Fruit fly (Drosophila melanogaster) ovary, adult (tissue): ENCODE measurements around the gene CG7483.

ENCODE experiments used
- CG17801 ChIP-seq: fragments of 200-800 bp; optimal IDR thresholded peaks from 2 replicates; lab custom pipeline; 2019; ENCODE audit warnings: missing biosample characterization, mild to moderate bottlenecking, missing genetic modification characterization, moderate library complexity; ENCODE audit not compliant: partially characterized antibody

Gene CG7483

dm6 chr3R:8300928-8301752 is 11.9 kb upstream of the CG7483 start, which contains the start of the genes CG9626 and mRpL1:
TSS of gene CG9626 (minus strand) at chr3R:8300978.
TSS of gene mRpL1 (plus strand) at chr3R:8301440.
- TF ChIP-seq CG17801 = no peak

DNA sequence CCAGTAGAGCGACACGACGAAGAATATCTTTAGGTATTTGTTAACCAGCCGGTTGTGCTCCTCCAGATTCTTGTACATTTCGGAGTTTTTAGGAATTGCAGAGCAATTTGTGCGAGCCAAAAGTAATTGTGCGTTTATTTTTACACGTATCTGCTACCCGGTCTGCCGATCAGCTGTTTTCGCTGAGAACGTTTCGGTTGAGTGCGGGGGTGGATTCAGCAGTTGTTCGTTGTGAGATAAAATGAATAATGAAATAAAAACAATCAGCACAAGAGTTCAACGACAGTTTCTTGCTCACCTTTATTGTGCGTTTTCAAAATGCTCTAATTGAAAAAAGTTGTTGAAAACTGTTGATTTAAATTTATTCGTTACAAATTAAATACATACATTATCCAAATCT is 9.2 kb upstream of the CG7483 start, which contains the start of gene nac:
TSS of gene nac (minus strand) at position 176 of the 400 bp plus-strand sequence.
- no peak for TF ChIP-seq CG17801

DNA sequence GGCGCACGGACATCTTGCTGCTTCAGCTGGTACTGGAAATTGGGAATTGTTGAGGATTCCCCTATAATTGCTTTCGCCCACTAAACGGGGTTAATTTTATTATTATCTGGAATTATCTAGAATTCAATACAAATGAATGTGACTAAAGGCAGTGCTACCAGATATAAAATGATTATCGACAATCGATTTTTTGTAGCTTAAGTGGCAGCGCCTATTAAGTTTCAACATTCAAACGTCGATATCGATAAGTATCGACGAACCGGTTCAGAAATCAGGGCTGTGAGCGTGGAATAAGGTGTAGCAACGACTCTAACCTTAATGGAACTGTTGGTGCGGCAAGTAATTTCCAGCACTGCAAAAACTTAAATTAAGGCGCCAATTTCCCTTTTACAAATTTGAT is 7.9 kb upstream of the CG7483 start, which contains the start of gene Sgt1:
TSS of gene Sgt1 (minus strand) at position 165 of the 400 bp plus-strand sequence.
- TF ChIP-seq CG17801 = peak; percentile 37

- no peak for TF ChIP-seq CG17801
Measured at dm6 chr3R:8306188-8306926, 6.7 kb upstream of the CG7483 start.

- no peak for TF ChIP-seq CG17801
Measured at dm6 chr3R:8306927-8307261, 6.1 kb upstream of the CG7483 start.

dm6 chr3R:8307283-8307682 is 5.7 kb upstream of the CG7483 start:
- TF ChIP-seq CG17801 = no peak

DNA sequence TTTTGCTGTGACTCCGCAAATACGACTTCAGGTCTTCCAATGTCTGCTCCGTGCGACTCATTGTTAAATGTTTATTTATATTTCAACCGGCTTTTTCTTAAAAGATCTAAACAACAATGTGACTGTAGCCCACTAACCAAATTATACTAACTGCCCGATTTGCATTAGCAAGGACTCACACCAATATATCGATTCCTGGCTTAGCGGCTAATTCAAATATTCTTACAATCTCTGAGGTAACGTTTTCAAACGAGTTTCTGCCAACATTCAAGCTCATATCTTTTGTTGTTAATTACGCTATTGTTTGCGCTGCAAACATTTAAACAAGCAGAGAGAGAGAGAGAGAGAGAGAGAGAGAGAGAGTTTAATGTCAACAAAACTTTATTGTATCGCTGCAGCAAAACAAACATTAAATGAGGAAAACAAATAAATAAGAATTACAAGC is 4.5 kb upstream of the CG7483 start, which contains the start of gene tex:
TSS of gene tex (minus strand) at position 131 of the 445 bp plus-strand sequence.
- no peak for TF ChIP-seq CG17801

dm6 chr3R:8310678-8311077 is 2.3 kb upstream of the CG7483 start, which contains the start of gene CG11693:
TSS of gene CG11693 (minus strand) at chr3R:8310778.
- no peak for TF ChIP-seq CG17801

DNA sequence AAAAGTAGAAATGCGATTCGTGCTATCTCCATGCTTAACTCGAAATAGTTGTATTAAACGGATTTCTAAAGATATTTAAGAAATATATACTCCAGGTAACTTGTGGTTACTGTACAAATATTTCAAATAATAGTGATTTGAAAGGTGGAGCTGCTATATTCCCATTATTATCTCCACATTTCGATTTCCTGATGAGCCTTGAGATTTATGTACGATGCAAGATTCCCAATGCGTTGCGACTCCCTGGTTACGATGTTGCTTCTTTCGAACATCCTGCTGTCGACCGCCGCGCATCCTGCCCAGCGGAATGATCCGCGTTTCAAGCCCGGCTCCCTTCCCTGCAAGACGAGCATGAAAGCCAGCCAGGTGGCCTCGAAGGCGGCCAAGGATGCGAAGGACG is 971 bp upstream of the CG7483 start, which contains the start of the genes CG11694 and CG11698:
TSS of gene CG11694 (minus strand) at position 101 of the 400 bp plus-strand sequence.
TSS of gene CG11698 (plus strand) at position 152 of the 400 bp plus-strand sequence.
- no peak for TF ChIP-seq CG17801

- no peak for TF ChIP-seq CG17801
Measured at dm6 chr3R:8316344-8317105, 3.5 kb downstream of the CG7483 start, which contains the start of gene Coq2. TSS of gene Coq2 (minus strand) at chr3R:8316543.

DNA sequence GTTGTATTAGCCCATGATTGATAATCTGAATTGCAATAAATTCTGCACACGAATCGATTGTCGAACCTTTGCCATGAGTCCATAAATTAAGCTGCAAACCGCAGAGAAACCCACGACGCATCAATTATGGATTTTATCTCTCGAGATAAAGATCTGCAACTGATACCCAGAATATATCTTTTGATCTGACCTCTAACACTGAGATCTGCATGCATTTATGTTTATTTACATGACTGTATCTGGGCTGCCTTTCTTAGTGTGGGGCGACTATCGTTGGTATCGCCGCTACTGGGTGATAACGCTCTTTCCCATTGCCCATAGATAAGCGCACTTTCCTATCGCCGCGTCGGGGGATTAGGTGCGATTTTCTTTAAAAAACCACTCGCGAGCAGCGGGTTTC is 4.2 kb downstream of the CG7483 start, which contains the start of gene Ctr1B:
TSS of gene Ctr1B (plus strand) at position 398 of the 400 bp plus-strand sequence.
- no peak for TF ChIP-seq CG17801

DNA sequence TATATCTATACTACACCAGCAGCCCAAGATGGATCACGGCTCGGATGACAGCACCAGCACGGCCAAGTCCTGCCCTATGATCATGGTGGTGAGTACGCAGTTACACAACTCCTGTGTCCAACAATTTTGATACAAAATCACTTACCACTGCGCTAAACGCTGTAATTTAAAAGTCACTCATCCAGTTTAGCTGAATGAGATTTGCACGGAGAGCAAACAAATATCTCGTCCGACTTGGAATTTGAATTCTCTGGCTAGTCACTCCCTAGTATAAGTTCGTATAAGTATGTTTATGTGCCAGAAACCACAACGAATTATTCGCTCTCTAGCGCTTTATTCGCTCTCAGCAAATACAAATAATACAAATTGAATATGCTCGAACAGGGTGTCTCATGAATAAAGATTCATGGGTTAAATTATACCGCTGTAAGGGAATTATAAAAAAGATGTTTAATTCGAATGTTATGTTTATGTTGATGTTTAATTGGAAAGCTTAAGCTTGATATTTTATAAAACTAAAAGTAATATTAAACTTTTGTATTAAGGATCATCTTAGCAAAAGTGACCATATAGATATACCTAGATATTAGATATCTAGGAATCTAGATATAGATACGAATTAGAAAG is 4.8 kb downstream of the CG7483 start:
- TF ChIP-seq CG17801 = no peak

- no peak for TF ChIP-seq CG17801
Measured at dm6 chr3R:8321447-8321846, 8.4 kb downstream of the CG7483 start, which contains the start of gene Or85a. TSS of gene Or85a (plus strand) at chr3R:8321747.

- TF ChIP-seq CG17801 = no peak
Measured at dm6 chr3R:8324016-8324415, 11.0 kb downstream of the CG7483 start, which contains the start of gene CG7443. TSS of gene CG7443 (plus strand) at chr3R:8324316.

- TF ChIP-seq CG17801 = no peak
Measured at dm6 chr3R:8326884-8327283, 13.9 kb downstream of the CG7483 start.
